Worm (Caenorhabditis elegans) whole organism, midembryonic: ENCODE measurements around the gene hsp-43.

ENCODE experiments used
- klf-2 ChIP-seq: fragments of 200-800 bp; sonication (Bioruptor generic); conservative IDR thresholded peaks from 2 replicates; pipeline ENCODE4 v1.3.6; 2022; ENCODE audit warnings: missing genetic modification reagents, missing genetic modification characterization, missing compliant biosample characterization
- tab-1 ChIP-seq: fragments of 200-800 bp; sonication (Bioruptor generic); IDR thresholded peaks from 2 replicates; pipeline ENCODE4 v1.3.6; 2022; ENCODE audit warnings: missing genetic modification characterization, missing compliant biosample characterization
- ztf-29 ChIP-seq: fragments of 200-800 bp; sonication (Bioruptor generic); IDR thresholded peaks from 2 replicates; pipeline ENCODE4 v1.3.6; 2022; ENCODE audit warnings: missing genetic modification reagents, missing genetic modification characterization, missing compliant biosample characterization

ce11 chrX:6277252-6277651 lies 41.9 kb upstream of the hsp-43 start:
- TF ChIP-seq klf-2 (GFP tag; lab: Robert Waterston, UW) (no peak), tab-1 (GFP tag; lab: Robert Waterston, UW) (no peak), ztf-29 (no peak)
